Fruit fly (Drosophila melanogaster) whole organism, embryonic: Measurements from ENCODE around the gene aop.

ENCODE experiments used
- Bdp1 ChIP-seq: fragments of 200-800 bp; sonication (Bioruptor generic); optimal IDR thresholded peaks from 3 replicates; lab custom pipeline; 2016; ENCODE audit warnings: missing biosample characterization, missing genetic modification characterization
- BtbVII ChIP-seq: fragments of 200-800 bp; sonication (Bioruptor generic); optimal IDR thresholded peaks from 3 replicates; lab custom pipeline; 2017; ENCODE audit warnings: missing biosample characterization, mild to moderate bottlenecking, missing genetic modification characterization
- CG11093 ChIP-seq: fragments of 200-800 bp; sonication (Bioruptor generic); IDR thresholded peaks from 3 replicates; pipeline ENCODE4 v1.3.6; 2022; ENCODE audit warnings: missing biosample characterization, missing genetic modification characterization
- CG12236 ChIP-seq: fragments of 200-800 bp; sonication (Bioruptor generic); optimal IDR thresholded peaks from 2 replicates; lab custom pipeline; 2016; ENCODE audit warnings: missing biosample characterization, missing genetic modification characterization
- CG13296 ChIP-seq: fragments of 200-800 bp; sonication (Bioruptor generic); optimal IDR thresholded peaks from 3 replicates; lab custom pipeline; 2018; ENCODE audit warnings: missing biosample characterization, mild to moderate bottlenecking, missing genetic modification characterization
- CG14050 ChIP-seq: fragments of 200-800 bp; sonication (Bioruptor generic); IDR thresholded peaks from 3 replicates; pipeline ENCODE4 v1.3.6; 2022; ENCODE audit warnings: missing biosample characterization, missing genetic modification characterization
- CG17186 ChIP-seq: fragments of 200-800 bp; sonication (Bioruptor generic); optimal IDR thresholded peaks from 3 replicates; lab custom pipeline; 2017; ENCODE audit warnings: missing biosample characterization, missing genetic modification reagents, missing genetic modification characterization
- CG17612 ChIP-seq: fragments of 200-800 bp; sonication (Bioruptor generic); IDR thresholded peaks from 2 replicates; pipeline ENCODE4 v1.3.6; 2022; ENCODE audit warnings: missing biosample characterization, missing genetic modification characterization
- CG2202 ChIP-seq: fragments of 200-800 bp; sonication (Bioruptor generic); optimal IDR thresholded peaks from 2 replicates; lab custom pipeline; 2018; ENCODE audit warnings: missing biosample characterization, mild to moderate bottlenecking, missing genetic modification characterization
- CG30403 ChIP-seq: fragments of 200-800 bp; sonication (Bioruptor generic); optimal IDR thresholded peaks from 3 replicates; lab custom pipeline; 2016; ENCODE audit warnings: missing biosample characterization, missing genetic modification characterization
- CG5953 ChIP-seq: fragments of 200-800 bp; sonication (Bioruptor generic); IDR thresholded peaks from 2 replicates; pipeline ENCODE4 v1.3.6; 2022; ENCODE audit warnings: missing biosample characterization, missing genetic modification characterization
- CG7372 ChIP-seq: fragments of 200-800 bp; sonication (Bioruptor generic); IDR thresholded peaks from 2 replicates; pipeline ENCODE4 v1.3.6; 2022; ENCODE audit warnings: missing biosample characterization, missing genetic modification characterization
- CG8388 ChIP-seq: fragments of 200-800 bp; sonication (Bioruptor generic); optimal IDR thresholded peaks from 2 replicates; lab custom pipeline; 2019; ENCODE audit warnings: missing biosample characterization, mild to moderate bottlenecking, missing genetic modification characterization, moderate library complexity
- CG9215 ChIP-seq: fragments of 200-800 bp; sonication (Bioruptor generic); IDR thresholded peaks from 2 replicates; pipeline ENCODE4 v1.3.6; 2022; ENCODE audit warnings: missing biosample characterization, missing genetic modification characterization
- Fer2 ChIP-seq: fragments of 200-800 bp; sonication (Bioruptor generic); optimal IDR thresholded peaks from 2 replicates; lab custom pipeline; 2018; ENCODE audit warnings: missing biosample characterization, mild to moderate bottlenecking, missing genetic modification characterization, moderate library complexity
- GATAe ChIP-seq: fragments of 200-800 bp; sonication (Bioruptor generic); conservative IDR thresholded peaks from 2 replicates; pipeline ENCODE4 v1.3.6; 2022; ENCODE audit warnings: missing biosample characterization, missing genetic modification characterization
- Gug ChIP-seq: fragments of 200-800 bp; sonication (Bioruptor generic); IDR thresholded peaks from 4 replicates; pipeline ENCODE4 v1.3.6; 2022; ENCODE audit warnings: missing biosample characterization, missing genetic modification characterization
- H2.0 ChIP-seq: fragments of 200-800 bp; sonication (Bioruptor generic); IDR thresholded peaks from 2 replicates; pipeline ENCODE4 v1.3.6; 2022; ENCODE audit warnings: missing biosample characterization, missing genetic modification characterization
- HLHmδ ChIP-seq: fragments of 200-800 bp; sonication (Bioruptor generic); optimal IDR thresholded peaks from 2 replicates; lab custom pipeline; 2018; ENCODE audit warnings: missing biosample characterization, mild to moderate bottlenecking, missing genetic modification characterization, moderate library complexity
- Meics ChIP-seq: fragments of 200-800 bp; sonication (Bioruptor generic); optimal IDR thresholded peaks from 2 replicates; lab custom pipeline; 2017; ENCODE audit warnings: missing biosample characterization, mild to moderate bottlenecking, missing genetic modification characterization
- NC2α ChIP-seq: fragments of 200-800 bp; sonication (Bioruptor generic); optimal IDR thresholded peaks from 2 replicates; lab custom pipeline; 2016; ENCODE audit warnings: missing biosample characterization, missing genetic modification characterization
- NC2β ChIP-seq: fragments of 200-800 bp; sonication (Bioruptor generic); optimal IDR thresholded peaks from 2 replicates; lab custom pipeline; 2016; ENCODE audit warnings: missing biosample characterization, missing genetic modification characterization
- NFAT ChIP-seq: fragments of 200-800 bp; sonication (Bioruptor generic); IDR thresholded peaks from 2 replicates; pipeline ENCODE4 v1.3.6; 2022; ENCODE audit warnings: missing biosample characterization, missing genetic modification characterization
- Oli ChIP-seq: fragments of 200-800 bp; sonication (Bioruptor generic); optimal IDR thresholded peaks from 2 replicates; lab custom pipeline; 2018; ENCODE audit warnings: missing biosample characterization, mild to moderate bottlenecking, missing genetic modification characterization, moderate library complexity
- Opbp ChIP-seq: fragments of 200-800 bp; sonication (Bioruptor generic); IDR thresholded peaks from 3 replicates; pipeline ENCODE4 v1.3.6; 2022; ENCODE audit warnings: missing biosample characterization, missing genetic modification characterization; ENCODE audit not compliant: partially characterized antibody
- Stat92E ChIP-seq, 3 experiments: fragments of >200 bp in 2 of 3; fragments of 200-800 bp in 1 of 3; sonication (Bioruptor generic) in 1 of 3; optimal IDR thresholded peaks; 2 replicates each; lab custom pipeline; 2017 to 2019; ENCODE audit warnings: missing biosample characterization in 3 of 3, missing genetic modification characterization in 3 of 3, mild to moderate bottlenecking in 1 of 3, moderate library complexity in 1 of 3
- ab ChIP-seq: fragments of 200-800 bp; sonication (Bioruptor generic); optimal IDR thresholded peaks from 2 replicates; lab custom pipeline; 2016; ENCODE audit warnings: missing biosample characterization, missing genetic modification characterization
- ash1 ChIP-seq: fragments of 200-800 bp; sonication (Bioruptor generic); optimal IDR thresholded peaks from 2 replicates; lab custom pipeline; 2018; ENCODE audit warnings: missing biosample characterization, mild to moderate bottlenecking, missing genetic modification characterization
- br ChIP-seq: fragments of >200 bp; optimal IDR thresholded peaks from 2 replicates; lab custom pipeline; 2017
- chinmo ChIP-seq: fragments of 200-800 bp; sonication (Bioruptor generic); IDR thresholded peaks from 4 replicates; pipeline ENCODE4 v1.3.6; 2022; ENCODE audit warnings: missing biosample characterization, missing genetic modification characterization; ENCODE audit not compliant: partially characterized antibody
- croc ChIP-seq: fragments of 200-800 bp; sonication (Bioruptor generic); conservative IDR thresholded peaks from 3 replicates; pipeline ENCODE4 v1.3.6; 2022; ENCODE audit warnings: missing biosample characterization, missing genetic modification characterization
- dm ChIP-seq: fragments of 200-800 bp; sonication (Bioruptor generic); optimal IDR thresholded peaks from 3 replicates; lab custom pipeline; 2016; ENCODE audit warnings: missing biosample characterization, missing genetic modification characterization
- fd96Cb ChIP-seq: fragments of 200-800 bp; sonication (Bioruptor generic); optimal IDR thresholded peaks from 2 replicates; lab custom pipeline; 2018; ENCODE audit warnings: missing biosample characterization, mild to moderate bottlenecking, missing genetic modification characterization, moderate library complexity
- grn ChIP-seq: fragments of 200-800 bp; sonication (Bioruptor generic); optimal IDR thresholded peaks from 3 replicates; lab custom pipeline; 2017; ENCODE audit warnings: missing biosample characterization, missing genetic modification characterization
- kay ChIP-seq: fragments of 200-800 bp; sonication (Bioruptor generic); optimal IDR thresholded peaks from 2 replicates; lab custom pipeline; 2016; ENCODE audit warnings: missing biosample characterization, missing genetic modification characterization
- lab ChIP-seq: fragments of 200-800 bp; sonication (Bioruptor generic); optimal IDR thresholded peaks from 3 replicates; lab custom pipeline; 2017; ENCODE audit warnings: missing biosample characterization, missing genetic modification characterization, mild to moderate bottlenecking, moderate library complexity, missing genetic modification reagents
- mam ChIP-seq: fragments of 200-800 bp; sonication (Bioruptor generic); optimal IDR thresholded peaks from 3 replicates; lab custom pipeline; 2016; ENCODE audit warnings: missing biosample characterization, missing genetic modification characterization
- nmo ChIP-seq: fragments of 200-800 bp; sonication (Bioruptor generic); optimal IDR thresholded peaks from 2 replicates; lab custom pipeline; 2018; ENCODE audit warnings: missing biosample characterization, mild to moderate bottlenecking, missing genetic modification characterization, moderate library complexity
- onecut ChIP-seq: fragments of 200-800 bp; sonication (Bioruptor generic); IDR thresholded peaks from 2 replicates; pipeline ENCODE4 v1.3.6; 2022; ENCODE audit warnings: missing biosample characterization, missing genetic modification characterization
- otp ChIP-seq: fragments of 200-800 bp; sonication (Bioruptor generic); IDR thresholded peaks from 3 replicates; pipeline ENCODE4, ENCODE4 v1.3.6; 2022; ENCODE audit warnings: missing biosample characterization, missing genetic modification characterization
- pb ChIP-seq: fragments of 200-800 bp; sonication (Bioruptor generic); optimal IDR thresholded peaks from 3 replicates; lab custom pipeline; 2016; ENCODE audit warnings: missing biosample characterization, missing genetic modification characterization
- pho ChIP-seq: fragments of 200-800 bp; sonication (Bioruptor generic); optimal IDR thresholded peaks from 2 replicates; lab custom pipeline; 2016; ENCODE audit warnings: missing biosample characterization, missing genetic modification characterization
- run ChIP-seq: fragments of 200-800 bp; sonication (Bioruptor generic); optimal IDR thresholded peaks from 3 replicates; lab custom pipeline; 2018; ENCODE audit warnings: missing biosample characterization, mild to moderate bottlenecking, missing genetic modification characterization
- salm ChIP-seq: fragments of 200-800 bp; sonication (Bioruptor generic); optimal IDR thresholded peaks from 2 replicates; lab custom pipeline; 2018; ENCODE audit warnings: missing biosample characterization, mild to moderate bottlenecking, missing genetic modification characterization
- shn ChIP-seq: fragments of 200-800 bp; sonication (Bioruptor generic); optimal IDR thresholded peaks from 3 replicates; lab custom pipeline; 2016; ENCODE audit warnings: missing biosample characterization, missing genetic modification characterization
- sisA ChIP-seq: fragments of 200-800 bp; sonication (Bioruptor generic); IDR thresholded peaks from 2 replicates; pipeline ENCODE4 v1.3.6; 2022; ENCODE audit warnings: missing biosample characterization, missing genetic modification characterization
- sna ChIP-seq: fragments of 200-800 bp; sonication (Bioruptor generic); IDR thresholded peaks from 2 replicates; pipeline ENCODE4 v1.3.6; 2022; ENCODE audit warnings: missing biosample characterization, missing genetic modification characterization; ENCODE audit not compliant: partially characterized antibody
- stwl ChIP-seq: fragments of 200-800 bp; sonication (Bioruptor generic); optimal IDR thresholded peaks from 3 replicates; lab custom pipeline; 2018; ENCODE audit warnings: missing biosample characterization, mild to moderate bottlenecking, missing genetic modification characterization, moderate library complexity
- tup ChIP-seq: fragments of 200-800 bp; sonication (Bioruptor generic); optimal IDR thresholded peaks from 2 replicates; lab custom pipeline; 2016; ENCODE audit warnings: missing biosample characterization, mild to moderate bottlenecking, missing genetic modification characterization, moderate library complexity
- twi ChIP-seq: fragments of 200-800 bp; optimal IDR thresholded peaks from 2 replicates; lab custom pipeline; 2019; ENCODE audit warnings: missing biosample characterization, mild to moderate bottlenecking, missing genetic modification characterization, moderate library complexity

The aop gene

dm6 chr2L:2164520-2165237 lies 13.9 kb downstream of the aop start (continued):
- TF ChIP-seq BtbVII (GFP tag; lab: Kevin White, UChicago) (no peak), CG9215 (GFP tag; lab: Robert Waterston, UW) (no peak), H2.0 (GFP tag; lab: Robert Waterston, UW) (peak; percentile 44; the same call in 1 of the 2 replicates), stwl (tag; lab: Kevin White, UChicago) (no peak), grn (GFP tag; lab: Kevin White, UChicago) (peak; percentile 42), pb (GFP tag; lab: Kevin White, UChicago) (peak; percentile 42), run (tag; lab: Kevin White, UChicago) (no peak), croc (peak; percentile 64), ab (peak; percentile 38), CG17186 (GFP tag; lab: Kevin White, UChicago) (peak; percentile 19), fd96Cb (tag; lab: Kevin White, UChicago) (peak; percentile 55), GATAe (GFP tag; lab: Robert Waterston, UW) (no peak), NC2α (GFP tag; lab: Kevin White, UChicago) (peak; percentile 72), sisA (GFP tag; lab: Robert Waterston, UW) (peak; percentile 60), CG2202 (tag; lab: Kevin White, UChicago) (peak; percentile 55), CG7372 (GFP tag; lab: Robert Waterston, UW) (no peak), onecut (GFP tag; lab: Robert Waterston, UW) (peak; percentile 54), CG14050 (GFP tag; lab: Robert Waterston, UW) (no peak), CG17612 (GFP tag; lab: Robert Waterston, UW) (no peak), salm (tag; lab: Kevin White, UChicago) (peak; percentile 48), dm (GFP tag; lab: Kevin White, UChicago) (peak; percentile 71)

- TF ChIP-seq CG8388 (GFP tag; lab: Kevin White, UChicago) (peak; percentile 90), NC2β (GFP tag; lab: Kevin White, UChicago) (peak; percentile 83), Oli (peak; percentile 87), Fer2 (no peak), CG12236 (peak; percentile 79), sna (GFP tag; lab: Robert Waterston, UW) (no peak), CG13296 (peak; percentile 22), CG30403 (GFP tag; lab: Kevin White, UChicago) (peak; percentile 84), kay (peak; percentile 60), CG11093 (GFP tag; lab: Robert Waterston, UW) (peak; percentile 88), CG5953 (GFP tag; lab: Robert Waterston, UW) (peak; percentile 87), br (lab: Kevin White, UChicago) (no peak), Opbp (no peak), HLHmδ (peak; percentile 16), otp (GFP tag; lab: Robert Waterston, UW) (peak; percentile 96), Bdp1 (peak; percentile 84), nmo (GFP tag; lab: Kevin White, UChicago) (peak; percentile 93), Stat92E (GFP tag; optimal IDR thresholded peaks at IDR 0.05; lab: Kevin White, UChicago) (peak in 1 of 3 experiments; percentile 81), tup (peak; percentile 52), twi (tag; lab: Kevin White, UChicago) (peak; percentile 75), NFAT (GFP tag; lab: Robert Waterston, UW) (peak; percentile 91), Meics (GFP tag; lab: Kevin White, UChicago) (peak; percentile 64), pho (GFP tag; lab: Kevin White, UChicago) (peak; percentile 81), ash1 (peak; percentile 70), chinmo (GFP tag; lab: Robert Waterston, UW) (no peak), Gug (GFP tag; lab: Robert Waterston, UW) (peak; percentile 95), mam (peak; percentile 82), shn (GFP tag; lab: Kevin White, UChicago) (peak; percentile 89), lab (peak; percentile 84)
These were observed 15.0 kb downstream of the aop start for dm6 chr2L:2163568-2163953.
